Worm (Caenorhabditis elegans): Measurements from ENCODE around the gene fbxa-83.

DNA sequence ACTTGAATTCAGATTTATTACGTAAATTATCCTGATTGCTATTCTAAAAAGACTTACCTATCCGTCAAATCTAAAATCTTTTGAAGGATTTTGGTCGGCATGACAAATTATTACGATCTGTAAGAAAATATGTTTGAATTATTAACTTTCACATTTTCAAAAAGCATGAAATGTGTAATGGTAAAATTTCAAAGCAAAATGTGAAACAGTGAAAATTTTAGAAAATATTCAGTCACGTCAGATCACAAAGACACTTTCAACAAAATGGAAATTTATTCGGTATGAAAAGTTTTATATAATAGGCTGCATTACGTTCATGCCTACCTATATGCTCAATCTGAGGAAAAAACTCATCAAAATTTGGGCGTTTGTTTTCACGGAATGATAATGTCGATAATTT is 4.5 kb downstream of the fbxa-83 start, which contains the start of gene fbxa-126:
- TF ChIP-seq ham-2 (GFP tag; optimal IDR thresholded peaks at IDR 0.05) (no peak), unc-62 (GFP tag; optimal IDR thresholded peaks at IDR 0.05) (no peak), lsy-2 (tag; optimal IDR thresholded peaks at IDR 0.05) (no peak)

All from whole organism, mixed stage, embryonic.